Fruit fly (Drosophila melanogaster) whole organism, embryonic: ENCODE results near the gene Tpst.

Experiments used
- Ada2b ChIP-seq: fragments of 200-800 bp; sonication (Bioruptor generic); IDR thresholded peaks from 2 replicates; pipeline ENCODE4 v1.3.6; 2022; ENCODE audit warnings: missing biosample characterization, missing genetic modification characterization
- Awh ChIP-seq: fragments of 200-800 bp; sonication (Bioruptor generic); IDR thresholded peaks from 2 replicates; pipeline ENCODE4, ENCODE4 v1.3.6; 2022; ENCODE audit warnings: missing biosample characterization, missing genetic modification characterization
- B-H2 ChIP-seq: fragments of 200-800 bp; sonication (Bioruptor generic); optimal IDR thresholded peaks from 2 replicates; lab custom pipeline; 2018; ENCODE audit warnings: missing biosample characterization, mild to moderate bottlenecking, missing genetic modification characterization
- Bgb ChIP-seq: fragments of 200-800 bp; sonication (Bioruptor generic); IDR thresholded peaks from 2 replicates; pipeline ENCODE4 v1.3.6; 2022; ENCODE audit warnings: missing biosample characterization, missing genetic modification characterization; ENCODE audit not compliant: partially characterized antibody
- CG10979 ChIP-seq: fragments of 200-800 bp; sonication (Bioruptor generic); optimal IDR thresholded peaks from 2 replicates; lab custom pipeline; 2018; ENCODE audit warnings: missing biosample characterization, mild to moderate bottlenecking, missing genetic modification characterization, moderate library complexity
- CG11504 ChIP-seq: fragments of 200-800 bp; sonication (Bioruptor generic); optimal IDR thresholded peaks from 3 replicates; lab custom pipeline; 2019; ENCODE audit warnings: missing biosample characterization, mild to moderate bottlenecking, missing genetic modification characterization, moderate library complexity
- CG12219 ChIP-seq: fragments of 200-800 bp; sonication (Bioruptor generic); optimal IDR thresholded peaks from 3 replicates; lab custom pipeline; 2018; ENCODE audit warnings: missing biosample characterization, mild to moderate bottlenecking, missing genetic modification characterization
- CG12391 ChIP-seq: fragments of 200-800 bp; sonication (Bioruptor generic); optimal IDR thresholded peaks from 3 replicates; lab custom pipeline; 2018; ENCODE audit warnings: missing biosample characterization, mild to moderate bottlenecking, missing genetic modification characterization, moderate library complexity
- CG12744 ChIP-seq: fragments of 200-800 bp; sonication (Bioruptor generic); optimal IDR thresholded peaks from 2 replicates; lab custom pipeline; 2016; ENCODE audit warnings: missing biosample characterization, missing genetic modification characterization
- CG15514 ChIP-seq: fragments of 200-800 bp; sonication (Bioruptor generic); optimal IDR thresholded peaks from 3 replicates; lab custom pipeline; 2017; ENCODE audit warnings: missing biosample characterization, missing genetic modification characterization, mild to moderate bottlenecking, moderate library complexity, missing genetic modification reagents
- CG15601 ChIP-seq: fragments of 200-800 bp; sonication (Bioruptor generic); optimal IDR thresholded peaks from 3 replicates; lab custom pipeline; 2019; ENCODE audit warnings: missing biosample characterization, mild to moderate bottlenecking, missing genetic modification characterization, moderate library complexity
- CG17361 ChIP-seq: fragments of 200-800 bp; sonication (Bioruptor generic); IDR thresholded peaks from 3 replicates; pipeline ENCODE4 v1.3.6; 2022; ENCODE audit warnings: missing biosample characterization, missing genetic modification characterization
- CG18476 ChIP-seq: fragments of 200-800 bp; sonication (Bioruptor generic); optimal IDR thresholded peaks from 2 replicates; lab custom pipeline; 2016; ENCODE audit warnings: missing biosample characterization, mild to moderate bottlenecking, missing genetic modification characterization
- CG2199 ChIP-seq: fragments of 200-800 bp; sonication (Bioruptor generic); IDR thresholded peaks from 3 replicates; pipeline ENCODE4 v1.3.6; 2022; ENCODE audit warnings: missing biosample characterization, missing genetic modification characterization
- CG30403 ChIP-seq: fragments of 200-800 bp; sonication (Bioruptor generic); optimal IDR thresholded peaks from 3 replicates; lab custom pipeline; 2016; ENCODE audit warnings: missing biosample characterization, missing genetic modification characterization
- CG34376 ChIP-seq: fragments of 200-800 bp; sonication (Bioruptor generic); optimal IDR thresholded peaks from 2 replicates; lab custom pipeline; 2018; ENCODE audit warnings: missing biosample characterization, mild to moderate bottlenecking, missing genetic modification characterization
- CG4360 ChIP-seq: fragments of 200-800 bp; sonication (Bioruptor generic); IDR thresholded peaks from 2 replicates; pipeline ENCODE4 v1.3.6; 2022; ENCODE audit warnings: missing biosample characterization, missing genetic modification characterization
- CG6689 ChIP-seq: fragments of 200-800 bp; sonication (Bioruptor generic); IDR thresholded peaks from 2 replicates; pipeline ENCODE4 v1.3.6; 2022; ENCODE audit warnings: missing biosample characterization, missing genetic modification characterization
- CG7786 ChIP-seq: fragments of 200-800 bp; sonication (Bioruptor generic); optimal IDR thresholded peaks from 2 replicates; lab custom pipeline; 2016; ENCODE audit warnings: missing biosample characterization, missing genetic modification characterization
- CG7839 ChIP-seq: fragments of 200-800 bp; sonication (Bioruptor generic); optimal IDR thresholded peaks from 3 replicates; lab custom pipeline; 2018; ENCODE audit warnings: missing biosample characterization, mild to moderate bottlenecking, missing genetic modification characterization, moderate library complexity
- Chrac-16 ChIP-seq: fragments of 200-800 bp; sonication (Bioruptor generic); optimal IDR thresholded peaks from 3 replicates; lab custom pipeline; 2016; ENCODE audit warnings: missing biosample characterization, missing genetic modification characterization
- Fer1 ChIP-seq: fragments of 200-800 bp; sonication (Bioruptor generic); optimal IDR thresholded peaks from 2 replicates; lab custom pipeline; 2017; ENCODE audit warnings: missing biosample characterization, mild to moderate bottlenecking, missing genetic modification characterization
- Hr51 ChIP-seq, 2 experiments: fragments of 200-800 bp; sonication (Bioruptor generic); optimal IDR thresholded peaks; 2 replicates in 1 of 2; 3 replicates in 1 of 2; lab custom pipeline; 2016 to 2018; ENCODE audit warnings: missing biosample characterization in 2 of 2, missing genetic modification characterization in 2 of 2, mild to moderate bottlenecking in 1 of 2, moderate library complexity in 1 of 2
- MTF-1 ChIP-seq: fragments of 200-800 bp; sonication (Bioruptor generic); optimal IDR thresholded peaks from 2 replicates; lab custom pipeline; 2018; ENCODE audit warnings: missing biosample characterization, mild to moderate bottlenecking, missing genetic modification characterization, borderline replicate concordance
- NC2β ChIP-seq: fragments of 200-800 bp; sonication (Bioruptor generic); optimal IDR thresholded peaks from 2 replicates; lab custom pipeline; 2016; ENCODE audit warnings: missing biosample characterization, missing genetic modification characterization
- abd-A ChIP-seq: fragments of 200-800 bp; sonication (Bioruptor generic); optimal IDR thresholded peaks from 3 replicates; lab custom pipeline; 2019; ENCODE audit warnings: missing biosample characterization, mild to moderate bottlenecking, missing genetic modification characterization, moderate library complexity
- chinmo ChIP-seq: fragments of 200-800 bp; sonication (Bioruptor generic); IDR thresholded peaks from 4 replicates; pipeline ENCODE4 v1.3.6; 2022; ENCODE audit warnings: missing biosample characterization, missing genetic modification characterization; ENCODE audit not compliant: partially characterized antibody
- chn ChIP-seq: fragments of 200-800 bp; sonication (Bioruptor generic); optimal IDR thresholded peaks from 2 replicates; lab custom pipeline; 2016; ENCODE audit warnings: missing biosample characterization, missing genetic modification characterization
- croc ChIP-seq: fragments of 200-800 bp; sonication (Bioruptor generic); conservative IDR thresholded peaks from 3 replicates; pipeline ENCODE4 v1.3.6; 2022; ENCODE audit warnings: missing biosample characterization, missing genetic modification characterization
- dimm ChIP-seq: fragments of 200-800 bp; sonication (Bioruptor generic); IDR thresholded peaks from 2 replicates; pipeline ENCODE4 v1.3.6; 2022; ENCODE audit warnings: missing biosample characterization, missing genetic modification characterization
- dmrt99B ChIP-seq: fragments of 200-800 bp; sonication (Bioruptor generic); optimal IDR thresholded peaks from 2 replicates; lab custom pipeline; 2018; ENCODE audit warnings: missing biosample characterization, mild to moderate bottlenecking, missing genetic modification characterization, moderate library complexity
- ftz-f1 ChIP-seq: fragments of 200-800 bp; sonication (Bioruptor generic); optimal IDR thresholded peaks from 2 replicates; lab custom pipeline; 2016; ENCODE audit warnings: missing biosample characterization, missing genetic modification characterization
- fu2 ChIP-seq: fragments of 200-800 bp; sonication (Bioruptor generic); optimal IDR thresholded peaks from 2 replicates; lab custom pipeline; 2016; ENCODE audit warnings: missing biosample characterization, missing genetic modification characterization
- gfzf ChIP-seq: fragments of 200-800 bp; sonication (Bioruptor generic); optimal IDR thresholded peaks from 2 replicates; lab custom pipeline; 2016; ENCODE audit warnings: missing biosample characterization, mild to moderate bottlenecking, missing genetic modification characterization, moderate library complexity
- grn ChIP-seq: fragments of 200-800 bp; sonication (Bioruptor generic); optimal IDR thresholded peaks from 3 replicates; lab custom pipeline; 2017; ENCODE audit warnings: missing biosample characterization, missing genetic modification characterization
- gsb ChIP-seq: fragments of 200-800 bp; sonication (Bioruptor generic); IDR thresholded peaks from 2 replicates; pipeline ENCODE4 v1.3.6; 2022; ENCODE audit warnings: missing biosample characterization, missing genetic modification characterization
- mam ChIP-seq: fragments of 200-800 bp; sonication (Bioruptor generic); optimal IDR thresholded peaks from 3 replicates; lab custom pipeline; 2016; ENCODE audit warnings: missing biosample characterization, missing genetic modification characterization
- nerfin-1 ChIP-seq: fragments of 200-800 bp; sonication (Bioruptor generic); optimal IDR thresholded peaks from 3 replicates; lab custom pipeline; 2019; ENCODE audit warnings: missing biosample characterization, mild to moderate bottlenecking, missing genetic modification characterization, moderate library complexity
- onecut ChIP-seq: fragments of 200-800 bp; sonication (Bioruptor generic); IDR thresholded peaks from 2 replicates; pipeline ENCODE4 v1.3.6; 2022; ENCODE audit warnings: missing biosample characterization, missing genetic modification characterization
- row ChIP-seq: fragments of 200-800 bp; sonication (Bioruptor generic); IDR thresholded peaks from 3 replicates; pipeline ENCODE4 v1.3.6; 2022; ENCODE audit warnings: missing biosample characterization, missing genetic modification characterization
- sd ChIP-seq: fragments of 200-800 bp; sonication (Bioruptor generic); optimal IDR thresholded peaks from 3 replicates; lab custom pipeline; 2018; ENCODE audit warnings: missing biosample characterization, mild to moderate bottlenecking, missing genetic modification characterization, moderate library complexity
- shn ChIP-seq: fragments of 200-800 bp; sonication (Bioruptor generic); optimal IDR thresholded peaks from 3 replicates; lab custom pipeline; 2016; ENCODE audit warnings: missing biosample characterization, missing genetic modification characterization
- sqz ChIP-seq: fragments of 200-800 bp; sonication (Bioruptor generic); optimal IDR thresholded peaks from 3 replicates; lab custom pipeline; 2018; ENCODE audit warnings: missing biosample characterization, mild to moderate bottlenecking, missing genetic modification characterization
- stc ChIP-seq: fragments of 200-800 bp; sonication (Bioruptor generic); IDR thresholded peaks from 2 replicates; pipeline ENCODE4 v1.3.6; 2022; ENCODE audit warnings: missing biosample characterization, missing genetic modification characterization
- tap ChIP-seq: fragments of 200-800 bp; optimal IDR thresholded peaks from 3 replicates; lab custom pipeline; 2019; ENCODE audit warnings: missing biosample characterization, mild to moderate bottlenecking, missing genetic modification characterization, moderate library complexity
- vvl ChIP-seq: fragments of 200-800 bp; sonication (Bioruptor generic); IDR thresholded peaks from 2 replicates; pipeline ENCODE4 v1.3.6; 2022; ENCODE audit warnings: missing biosample characterization, missing genetic modification characterization

Gene Tpst

DNA sequence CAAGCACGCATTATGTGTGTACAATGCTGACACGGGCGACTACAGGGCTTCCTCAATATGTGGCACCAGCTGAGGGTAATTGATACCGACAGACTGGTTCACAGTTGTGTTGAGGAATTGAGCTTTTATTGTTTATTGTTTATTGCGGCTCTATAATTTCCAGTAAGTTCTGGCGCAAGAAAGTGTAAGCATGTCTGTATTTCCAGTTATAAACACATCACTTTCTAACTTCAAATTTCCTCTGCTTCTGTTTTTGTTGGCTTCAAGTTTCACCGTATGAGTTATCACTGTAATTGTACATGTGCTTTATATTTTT, 62.9 kb downstream of the Tpst start (continued):
- 0 out of 2 replicates have a peak, but pooled peaks have one; percentile 38 for TF ChIP-seq gsb (GFP tag; lab: Robert Waterston, UW)
- TF ChIP-seq ftz-f1 (GFP tag; lab: Kevin White, UChicago) = peak; percentile 84
- TF ChIP-seq NC2β (GFP tag; lab: Kevin White, UChicago) = peak; percentile 71
- no peak for TF ChIP-seq gfzf
- TF ChIP-seq CG18476 (GFP tag; lab: Kevin White, UChicago) = no peak
- peak; percentile 76 for TF ChIP-seq CG30403 (GFP tag; lab: Kevin White, UChicago)
- TF ChIP-seq mam (GFP tag; lab: Kevin White, UChicago) = peak; percentile 83
- TF ChIP-seq shn (GFP tag; lab: Kevin White, UChicago) = peak; percentile 84
- TF ChIP-seq B-H2 (GFP tag; lab: Kevin White, UChicago) = peak; percentile 67
- peak; percentile 82 for TF ChIP-seq CG7839
- no peak for TF ChIP-seq dimm
- TF ChIP-seq CG15514 = peak; percentile 69

dm6 chrX:13627855-13628254, 64.2 kb downstream of the Tpst start:
- peak; percentile 66 for TF ChIP-seq vvl (GFP tag; lab: Robert Waterston, UW)
- TF ChIP-seq Bgb (GFP tag; lab: Robert Waterston, UW) = no peak
- TF ChIP-seq sd (tag; lab: Kevin White, UChicago) = peak; percentile 66
- no peak for TF ChIP-seq grn (GFP tag; lab: Kevin White, UChicago)
- peak; percentile 53 for TF ChIP-seq CG4360 (GFP tag; lab: Robert Waterston, UW)
- peak; percentile 85; the same call in 3 of the 4 replicates for TF ChIP-seq chinmo (GFP tag; lab: Robert Waterston, UW)
- peak; percentile 67; the same call in 1 of the 3 replicates for TF ChIP-seq CG2199
- peak; percentile 55 for TF ChIP-seq abd-A (tag; lab: Kevin White, UChicago)
- TF ChIP-seq CG34376 (GFP tag; lab: Kevin White, UChicago) = no peak
- peak; percentile 66 for TF ChIP-seq sqz (GFP tag; lab: Kevin White, UChicago)
- TF ChIP-seq Awh (GFP tag; lab: Robert Waterston, UW) = peak; percentile 64
- no peak for TF ChIP-seq croc (GFP tag; lab: Robert Waterston, UW)

DNA sequence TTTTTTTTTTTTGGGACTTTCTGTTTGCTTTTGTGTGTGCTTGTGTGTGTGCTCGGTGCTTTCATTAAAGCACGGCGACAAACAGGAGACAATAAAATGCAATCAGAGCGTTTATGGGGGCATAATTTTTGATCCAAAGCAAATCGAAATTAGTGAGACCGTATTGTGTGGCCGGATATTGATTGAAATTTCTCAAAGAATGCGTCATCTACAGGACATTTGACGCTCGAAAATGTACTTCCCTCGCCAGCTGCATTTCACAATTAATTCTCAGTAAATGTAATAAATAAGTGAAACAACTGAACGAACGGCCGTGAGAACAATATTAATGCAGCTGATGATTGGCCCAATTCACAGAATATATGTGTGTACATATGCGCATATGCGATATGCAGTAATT, 65.8 kb downstream of the Tpst start:
- TF ChIP-seq CG15601 (no peak), stc (GFP tag; lab: Robert Waterston, UW) (no peak), CG12219 (GFP tag; lab: Kevin White, UChicago) (no peak), onecut (no peak), dimm (no peak), CG12744 (GFP tag; lab: Kevin White, UChicago) (no peak), tap (tag; lab: Kevin White, UChicago) (no peak)
- TF ChIP-seq, all 482 proteins: peak for 0

dm6 chrX:13630290-13630900, 66.8 kb downstream of the Tpst start:
- TF ChIP-seq CG30403 (GFP tag; lab: Kevin White, UChicago) (peak; percentile 35), chn (peak; percentile 17), Chrac-16 (GFP tag; lab: Kevin White, UChicago) (peak; percentile 11), nerfin-1 (tag; lab: Kevin White, UChicago) (no peak), dmrt99B (tag; lab: Kevin White, UChicago) (peak; percentile 45), CG7786 (peak; percentile 32), CG17361 (GFP tag; lab: Robert Waterston, UW) (peak; percentile 51; the same call in 2 of the 3 replicates), Hr51 (GFP tag; optimal IDR thresholded peaks at IDR 0.05; lab: Kevin White, UChicago) (peak in 1 of 2 experiments; percentile 41), CG6689 (GFP tag; lab: Robert Waterston, UW) (0 out of 2 replicates have a peak, but pooled peaks have one; percentile 27), fu2 (GFP tag; lab: Kevin White, UChicago) (no peak), CG12391 (tag; lab: Kevin White, UChicago) (peak; percentile 30), Ada2b (GFP tag; lab: Robert Waterston, UW) (peak; percentile 22; the same call in 1 of the 2 replicates), row (peak; percentile 41; the same call in 1 of the 3 replicates), CG11504 (tag; lab: Kevin White, UChicago) (peak; percentile 58), MTF-1 (GFP tag; lab: Kevin White, UChicago) (no peak), CG10979 (peak; percentile 59), Fer1 (GFP tag; lab: Kevin White, UChicago) (no peak), CG7839 (peak; percentile 48)
